Worm (Caenorhabditis elegans) whole organism, late embryonic: ENCODE measurements around the gene F35H8.1.

ENCODE experiments used
- C38D4.7 ChIP-seq: fragments of 200-800 bp; sonication (Bioruptor generic); optimal IDR thresholded peaks from 2 replicates; lab custom pipeline; 2018; ENCODE audit warnings: mild to moderate bottlenecking, missing genetic modification characterization, moderate library complexity, missing compliant biosample characterization
- F13H6.1 ChIP-seq: sonication (generic microtip); optimal IDR thresholded peaks from 2 replicates; lab custom pipeline; 2016; ENCODE audit warnings: missing genetic modification characterization, missing compliant biosample characterization
- ahr-1 ChIP-seq: sonication (generic microtip); optimal IDR thresholded peaks from 2 replicates; lab custom pipeline; 2016; ENCODE audit warnings: missing genetic modification characterization, missing compliant biosample characterization
- ama-1 ChIP-seq: fragments of 150-350 bp; optimal IDR thresholded peaks from 2 replicates; lab custom pipeline; 2014
- dve-1 ChIP-seq: sonication (generic microtip); optimal IDR thresholded peaks from 2 replicates; lab custom pipeline; 2017; ENCODE audit warnings: antibody characterized with exemption, mild to moderate bottlenecking, missing genetic modification characterization, missing compliant biosample characterization
- nhr-11 ChIP-seq: fragments of 150-350 bp; optimal IDR thresholded peaks from 2 replicates; lab custom pipeline; 2014; ENCODE audit warnings: missing biosample characterization, missing genetic modification characterization
- npax-4 ChIP-seq: sonication (generic microtip); optimal IDR thresholded peaks from 2 replicates; lab custom pipeline; 2016; ENCODE audit warnings: missing genetic modification characterization, missing compliant biosample characterization
- pag-3 ChIP-seq: sonication (generic microtip); optimal IDR thresholded peaks from 2 replicates; lab custom pipeline; 2016; ENCODE audit warnings: missing compliant biosample characterization, missing genetic modification characterization, borderline replicate concordance
- pax-1 ChIP-seq: fragments of 150-350 bp; optimal IDR thresholded peaks from 2 replicates; lab custom pipeline; 2014; ENCODE audit warnings: missing biosample characterization, missing genetic modification characterization
- pha-4 ChIP-seq: fragments of 150-350 bp; optimal IDR thresholded peaks from 2 replicates; lab custom pipeline; 2018; ENCODE audit warnings: missing biosample characterization, missing genetic modification reagents, missing genetic modification characterization
- pqm-1 ChIP-seq: sonication (generic microtip); optimal IDR thresholded peaks from 2 replicates; lab custom pipeline; 2016; ENCODE audit warnings: missing genetic modification characterization, missing compliant biosample characterization
- tbx-2 ChIP-seq: sonication (generic microtip); optimal IDR thresholded peaks from 2 replicates; lab custom pipeline; 2016; ENCODE audit warnings: missing genetic modification characterization, missing compliant biosample characterization

- TF ChIP-seq pqm-1 (tag; lab: Kevin White, UChicago) (no peak), F13H6.1 (no peak), dve-1 (tag; lab: Kevin White, UChicago) (no peak), pha-4 (tag; lab: Kevin White, UChicago) (no peak), ahr-1 (tag; lab: Kevin White, UChicago) (no peak), npax-4 (tag; lab: Kevin White, UChicago) (no peak), C38D4.7 (GFP tag; lab: Kevin White, UChicago) (no peak), nhr-11 (tag; lab: Kevin White, UChicago) (no peak), pag-3 (tag; lab: Kevin White, UChicago) (no peak), ama-1 (lab: Kevin White, UChicago) (no peak), pax-1 (tag; lab: Kevin White, UChicago) (no peak), tbx-2 (no peak)
Observed at ce11 chrII:9577630-9578029, 24.6 kb upstream of the F35H8.1 start.
